Worm (Caenorhabditis elegans) whole organism, L4 larva: ENCODE data around the gene blos-2.

Experiments
- aly-2 ChIP-seq: sonication (generic microtip); optimal IDR thresholded peaks from 2 replicates; lab custom pipeline; 2018; ENCODE audit warnings: missing biosample characterization, missing genetic modification characterization
- ama-1 ChIP-seq: fragments of 150-350 bp; optimal IDR thresholded peaks from 2 replicates; lab custom pipeline; 2014; ENCODE audit warnings: inconsistent platforms, mixed read lengths
- dve-1 ChIP-seq: sonication (generic microtip); optimal IDR thresholded peaks from 2 replicates; lab custom pipeline; 2017; ENCODE audit warnings: antibody characterized with exemption, mild to moderate bottlenecking, missing genetic modification characterization, missing compliant biosample characterization; ENCODE audit not compliant: insufficient read depth
- lin-13 ChIP-seq: fragments of 150-350 bp; optimal IDR thresholded peaks from 2 replicates; lab custom pipeline; 2014; ENCODE audit warnings: missing biosample characterization, missing genetic modification reagents, missing genetic modification characterization
- lsy-2 ChIP-seq, 2 experiments: fragments of 150-350 bp in 1 of 2; sonication (generic microtip) in 1 of 2; optimal IDR thresholded peaks; 2 replicates each; lab custom pipeline; 2014 to 2017; ENCODE audit warnings: missing biosample characterization in 2 of 2, missing genetic modification characterization in 2 of 2
- mep-1 ChIP-seq: fragments of 150-350 bp; sonication (generic microtip); optimal IDR thresholded peaks from 3 replicates; lab custom pipeline; 2014; ENCODE audit warnings: missing biosample characterization, missing genetic modification characterization
- nhr-48 ChIP-seq: sonication (generic microtip); optimal IDR thresholded peaks from 2 replicates; lab custom pipeline; 2016; ENCODE audit warnings: mild to moderate bottlenecking, missing genetic modification characterization, missing compliant biosample characterization
- rbr-2 ChIP-seq: sonication (generic microtip); optimal IDR thresholded peaks from 2 replicates; lab custom pipeline; 2016; ENCODE audit warnings: missing genotype, missing genetic modification characterization, missing compliant biosample characterization
- snpc-4 ChIP-seq: fragments of 150-350 bp; optimal IDR thresholded peaks from 2 replicates; lab custom pipeline; 2014; ENCODE audit warnings: missing biosample characterization, missing genetic modification characterization
- unc-130 ChIP-seq: sonication (generic microtip); optimal IDR thresholded peaks from 2 replicates; lab custom pipeline; 2016; ENCODE audit warnings: missing genetic modification reagents, missing genetic modification characterization, missing compliant biosample characterization

- TF ChIP-seq nhr-48 (no peak), rbr-2 (no peak), dve-1 (tag; lab: Kevin White, UChicago) (no peak), aly-2 (tag; lab: Kevin White, UChicago) (no peak), lsy-2 (tag; optimal IDR thresholded peaks at IDR 0.05; lab: Kevin White, UChicago) (no peak), mep-1 (tag; lab: Kevin White, UChicago) (no peak), snpc-4 (tag; lab: Kevin White, UChicago) (no peak), lin-13 (no peak), ama-1 (lab: Kevin White, UChicago) (no peak), unc-130 (GFP tag; lab: Kevin White, UChicago) (no peak)
Observed at ce11 chrIV:6342876-6343275, 8.9 kb downstream of the blos-2 start, which contains the start of gene Y73B6BL.14.
